Worm (Caenorhabditis elegans) whole organism, L3 larva: Measurements from ENCODE around the gene F56D5.6.

Experiments
- ceh-16 ChIP-seq: sonication (generic microtip); optimal IDR thresholded peaks from 2 replicates; lab custom pipeline; 2017; ENCODE audit warnings: missing biosample characterization, missing genetic modification characterization
- ceh-28 ChIP-seq: fragments of 150-350 bp; optimal IDR thresholded peaks from 2 replicates; lab custom pipeline; 2014; ENCODE audit warnings: missing biosample characterization, missing genetic modification reagents, missing genetic modification characterization
- ceh-82 ChIP-seq: fragments of 150-350 bp; optimal IDR thresholded peaks from 2 replicates; lab custom pipeline; 2014; ENCODE audit warnings: missing biosample characterization, missing genetic modification characterization
- daf-12 ChIP-seq: fragments of 150-350 bp; optimal IDR thresholded peaks from 2 replicates; lab custom pipeline; 2014; ENCODE audit warnings: missing biosample characterization, missing genetic modification reagents, missing genetic modification characterization
- egl-27 ChIP-seq: sonication (generic microtip); optimal IDR thresholded peaks from 4 replicates; lab custom pipeline; 2017; ENCODE audit warnings: missing biosample characterization, missing genetic modification reagents, missing genetic modification characterization
- egl-5 ChIP-seq: fragments of 150-350 bp; optimal IDR thresholded peaks from 2 replicates; lab custom pipeline; 2017; ENCODE audit warnings: missing biosample characterization, missing genetic modification reagents, missing genetic modification characterization, inconsistent platforms
- elt-1 ChIP-seq: fragments of 150-350 bp; optimal IDR thresholded peaks from 2 replicates; lab custom pipeline; 2014; ENCODE audit warnings: missing biosample characterization, missing genetic modification characterization
- elt-2 ChIP-seq: sonication (generic microtip); optimal IDR thresholded peaks from 2 replicates; lab custom pipeline; 2016; ENCODE audit warnings: missing genetic modification reagents, mild to moderate bottlenecking, missing genetic modification characterization, missing compliant biosample characterization
- eor-1 ChIP-seq, 2 experiments: fragments of 150-350 bp; optimal IDR thresholded peaks; 2 replicates each; lab custom pipeline; 2014 to 2018; ENCODE audit warnings: missing biosample characterization in 2 of 2, missing genetic modification characterization in 2 of 2
- fkh-10 ChIP-seq: sonication (generic microtip); optimal IDR thresholded peaks from 2 replicates; lab custom pipeline; 2017; ENCODE audit warnings: missing biosample characterization, missing genetic modification reagents, missing genetic modification characterization
- fkh-2 ChIP-seq: fragments of 150-350 bp; optimal IDR thresholded peaks from 2 replicates; lab custom pipeline; 2014; ENCODE audit warnings: missing biosample characterization, missing genetic modification reagents, missing genetic modification characterization
- fos-1 ChIP-seq: fragments of 150-350 bp; optimal IDR thresholded peaks from 2 replicates; lab custom pipeline; 2014; ENCODE audit warnings: missing biosample characterization, missing genetic modification characterization
- hmg-11 ChIP-seq: sonication (generic microtip); optimal IDR thresholded peaks from 2 replicates; lab custom pipeline; 2016; ENCODE audit warnings: missing genetic modification characterization, missing compliant biosample characterization
- jun-1 ChIP-seq: fragments of 150-350 bp; optimal IDR thresholded peaks from 2 replicates; lab custom pipeline; 2014; ENCODE audit warnings: missing biosample characterization, missing genetic modification reagents, missing genetic modification characterization
- lin-15B ChIP-seq: fragments of 150-350 bp; optimal IDR thresholded peaks from 2 replicates; lab custom pipeline; 2014; ENCODE audit warnings: missing biosample characterization, missing genetic modification characterization
- lin-39 ChIP-seq: fragments of 150-350 bp; optimal IDR thresholded peaks from 2 replicates; lab custom pipeline; 2018; ENCODE audit warnings: missing biosample characterization, missing genetic modification reagents, missing genetic modification characterization
- lsy-12 ChIP-seq: sonication (generic microtip); optimal IDR thresholded peaks from 2 replicates; lab custom pipeline; 2016; ENCODE audit warnings: mild to moderate bottlenecking, missing genetic modification characterization, missing compliant biosample characterization
- nfya-1 ChIP-seq: sonication (generic microtip); optimal IDR thresholded peaks from 2 replicates; lab custom pipeline; 2017; ENCODE audit warnings: missing genetic modification characterization, mild to moderate bottlenecking, missing compliant biosample characterization, antibody characterized with exemption, moderate library complexity; ENCODE audit not compliant: insufficient read depth
- nhr-11 ChIP-seq: fragments of 150-350 bp; optimal IDR thresholded peaks from 2 replicates; lab custom pipeline; 2014; ENCODE audit warnings: missing biosample characterization, missing genetic modification characterization
- nhr-23 ChIP-seq: fragments of 150-350 bp; optimal IDR thresholded peaks from 2 replicates; lab custom pipeline; 2014; ENCODE audit warnings: missing biosample characterization, missing genetic modification reagents, missing genetic modification characterization
- nhr-25 ChIP-seq: sonication (generic microtip); optimal IDR thresholded peaks from 2 replicates; lab custom pipeline; 2017; ENCODE audit warnings: missing biosample characterization, missing genetic modification characterization
- nhr-28 ChIP-seq: fragments of 150-350 bp; optimal IDR thresholded peaks from 2 replicates; lab custom pipeline; 2014; ENCODE audit warnings: missing biosample characterization, missing genetic modification characterization
- nhr-67 ChIP-seq: fragments of 150-350 bp; optimal IDR thresholded peaks from 2 replicates; lab custom pipeline; 2014; ENCODE audit warnings: missing biosample characterization, missing genetic modification characterization
- nhr-76 ChIP-seq: fragments of 150-350 bp; sonication (generic microtip); optimal IDR thresholded peaks from 5 replicates; lab custom pipeline; 2014; ENCODE audit warnings: missing biosample characterization, missing genetic modification characterization
- nhr-77 ChIP-seq: fragments of 150-350 bp; optimal IDR thresholded peaks from 2 replicates; lab custom pipeline; 2014; ENCODE audit warnings: missing biosample characterization, missing genetic modification characterization
- pha-4 ChIP-seq: fragments of 150-350 bp; optimal IDR thresholded peaks from 2 replicates; lab custom pipeline; 2014; ENCODE audit warnings: missing biosample characterization, missing genetic modification reagents, missing genetic modification characterization
- skn-1 ChIP-seq: fragments of 150-350 bp; optimal IDR thresholded peaks from 2 replicates; lab custom pipeline; 2014; ENCODE audit warnings: missing biosample characterization, missing genetic modification characterization
- snpc-4 ChIP-seq: fragments of 150-350 bp; optimal IDR thresholded peaks from 2 replicates; lab custom pipeline; 2014; ENCODE audit warnings: missing biosample characterization, missing genetic modification characterization
- tbx-2 ChIP-seq: sonication (generic microtip); optimal IDR thresholded peaks from 2 replicates; lab custom pipeline; 2016; ENCODE audit warnings: mild to moderate bottlenecking, missing genetic modification characterization, missing compliant biosample characterization
- unc-39 ChIP-seq: sonication (generic microtip); optimal IDR thresholded peaks from 4 replicates; lab custom pipeline; 2017; ENCODE audit warnings: missing biosample characterization, missing genetic modification characterization
- unc-62 ChIP-seq: fragments of 150-350 bp; sonication (generic microtip); optimal IDR thresholded peaks from 4 replicates; lab custom pipeline; 2014; ENCODE audit warnings: missing biosample characterization, missing genetic modification reagents, missing genetic modification characterization
- zag-1 ChIP-seq: fragments of 150-350 bp; optimal IDR thresholded peaks from 2 replicates; lab custom pipeline; 2014; ENCODE audit warnings: missing biosample characterization, missing genetic modification characterization
- ztf-4 ChIP-seq: fragments of 150-350 bp; optimal IDR thresholded peaks from 2 replicates; lab custom pipeline; 2014; ENCODE audit warnings: missing biosample characterization, missing genetic modification characterization

The F56D5.6 gene

ce11 chrIV:9450375-9450774 is 48.7 kb downstream of the F56D5.6 start, which contains the start of gene cpin-1:
TSS of gene cpin-1 (plus strand) at chrIV:9450675.
- TF ChIP-seq nhr-67 (tag; lab: Kevin White, UChicago), result no peak
- TF ChIP-seq nhr-25 (tag; lab: Kevin White, UChicago), result peak; percentile 3

- TF ChIP-seq fos-1 (tag; lab: Kevin White, UChicago), result no peak
- no peak for TF ChIP-seq ceh-82 (tag; lab: Kevin White, UChicago)
- no peak for TF ChIP-seq lsy-12 (tag; lab: Kevin White, UChicago)
- TF ChIP-seq zag-1, result no peak
- TF ChIP-seq unc-39 (tag; lab: Kevin White, UChicago), result no peak
- no peak for TF ChIP-seq skn-1 (tag; lab: Kevin White, UChicago)
- TF ChIP-seq ztf-4 (tag; lab: Kevin White, UChicago), result no peak
- TF ChIP-seq daf-12, result no peak
These were observed 50.1 kb downstream of the F56D5.6 start for ce11 chrIV:9451816-9452215.

- TF ChIP-seq nfya-1 (tag; lab: Kevin White, UChicago) (no peak), ceh-16 (no peak), snpc-4 (tag; lab: Kevin White, UChicago) (no peak), nhr-76 (tag; lab: Kevin White, UChicago) (no peak), nhr-23 (no peak), lsy-12 (tag; lab: Kevin White, UChicago) (no peak), nhr-77 (tag; lab: Kevin White, UChicago) (no peak), fkh-10 (no peak), elt-1 (no peak), unc-39 (tag; lab: Kevin White, UChicago) (no peak), eor-1 (tag; optimal IDR thresholded peaks at IDR 0.05; lab: Kevin White, UChicago) (no peak), jun-1 (tag; lab: Kevin White, UChicago) (no peak), tbx-2 (tag; lab: Kevin White, UChicago) (no peak), nhr-28 (tag; lab: Kevin White, UChicago) (no peak), pha-4 (tag; lab: Kevin White, UChicago) (no peak), nhr-11 (no peak), unc-62 (no peak), ceh-28 (tag; lab: Kevin White, UChicago) (no peak), lin-39 (tag; lab: Kevin White, UChicago) (no peak)
These were observed 55.7 kb downstream of the F56D5.6 start, which contains the start of gene cutl-17 for ce11 chrIV:9457400-9457799. TSS of gene cutl-17 (minus strand) at chrIV:9457500.

ce11 chrIV:9459224-9459781 is 57.6 kb downstream of the F56D5.6 start, which contains the start of gene copb-2:
TSS of gene copb-2 (plus strand) at chrIV:9459731.
- TF ChIP-seq egl-5 (tag; lab: Kevin White, UChicago) (peak; percentile 22), elt-2 (tag; lab: Kevin White, UChicago) (peak; percentile 43), nfya-1 (tag; lab: Kevin White, UChicago) (peak; percentile 78), egl-27 (no peak), snpc-4 (tag; lab: Kevin White, UChicago) (peak; percentile 85), ceh-28 (tag; lab: Kevin White, UChicago) (peak; percentile 50), nhr-23 (peak; percentile 57), ceh-82 (tag; lab: Kevin White, UChicago) (no peak), fkh-2 (no peak), unc-39 (tag; lab: Kevin White, UChicago) (no peak), hmg-11 (tag; lab: Kevin White, UChicago) (peak; percentile 77), lin-15B (tag; lab: Kevin White, UChicago) (peak; percentile 74)
